Worm (Caenorhabditis elegans) whole organism, late embryonic: Measurements from ENCODE around the gene Y57G11A.4.

ENCODE experiments used
- C38D4.7 ChIP-seq: fragments of 200-800 bp; sonication (Bioruptor generic); optimal IDR thresholded peaks from 2 replicates; lab custom pipeline; 2018; ENCODE audit warnings: mild to moderate bottlenecking, missing genetic modification characterization, moderate library complexity, missing compliant biosample characterization
- T23F11.4 ChIP-seq: fragments of 200-800 bp; sonication (Bioruptor generic); optimal IDR thresholded peaks from 2 replicates; lab custom pipeline; 2018; ENCODE audit warnings: mild to moderate bottlenecking, missing genetic modification characterization, missing compliant biosample characterization
- ama-1 ChIP-seq: fragments of 150-350 bp; optimal IDR thresholded peaks from 2 replicates; lab custom pipeline; 2014
- ceh-2 ChIP-seq: sonication (generic microtip); optimal IDR thresholded peaks from 2 replicates; lab custom pipeline; 2016; ENCODE audit warnings: missing genotype, missing genetic modification characterization, missing compliant biosample characterization
- fkh-10 ChIP-seq: fragments of 150-350 bp; optimal IDR thresholded peaks from 2 replicates; lab custom pipeline; 2014; ENCODE audit warnings: missing biosample characterization, missing genetic modification reagents, missing genetic modification characterization
- fkh-6 ChIP-seq: sonication (generic microtip); optimal IDR thresholded peaks from 2 replicates; lab custom pipeline; 2016; ENCODE audit warnings: missing genetic modification characterization, missing compliant biosample characterization
- gmeb-2 ChIP-seq: sonication (generic microtip); optimal IDR thresholded peaks from 2 replicates; lab custom pipeline; 2016; ENCODE audit warnings: missing genetic modification characterization, inconsistent platforms, missing compliant biosample characterization
- hlh-15 ChIP-seq: sonication (generic microtip); optimal IDR thresholded peaks from 2 replicates; lab custom pipeline; 2016; ENCODE audit warnings: missing genetic modification characterization, missing compliant biosample characterization
- hlh-30 ChIP-seq: sonication (generic microtip); optimal IDR thresholded peaks from 2 replicates; lab custom pipeline; 2017; ENCODE audit warnings: antibody characterized with exemption, missing genetic modification characterization, missing compliant biosample characterization; ENCODE audit not compliant: insufficient read depth
- nhr-11 ChIP-seq: fragments of 150-350 bp; optimal IDR thresholded peaks from 2 replicates; lab custom pipeline; 2014; ENCODE audit warnings: missing biosample characterization, missing genetic modification characterization
- nhr-232 ChIP-seq: sonication (generic microtip); optimal IDR thresholded peaks from 2 replicates; lab custom pipeline; 2016; ENCODE audit warnings: missing genetic modification characterization, missing compliant biosample characterization
- pha-4 ChIP-seq: fragments of 150-350 bp; optimal IDR thresholded peaks from 2 replicates; lab custom pipeline; 2018; ENCODE audit warnings: missing biosample characterization, missing genetic modification reagents, missing genetic modification characterization

DNA sequence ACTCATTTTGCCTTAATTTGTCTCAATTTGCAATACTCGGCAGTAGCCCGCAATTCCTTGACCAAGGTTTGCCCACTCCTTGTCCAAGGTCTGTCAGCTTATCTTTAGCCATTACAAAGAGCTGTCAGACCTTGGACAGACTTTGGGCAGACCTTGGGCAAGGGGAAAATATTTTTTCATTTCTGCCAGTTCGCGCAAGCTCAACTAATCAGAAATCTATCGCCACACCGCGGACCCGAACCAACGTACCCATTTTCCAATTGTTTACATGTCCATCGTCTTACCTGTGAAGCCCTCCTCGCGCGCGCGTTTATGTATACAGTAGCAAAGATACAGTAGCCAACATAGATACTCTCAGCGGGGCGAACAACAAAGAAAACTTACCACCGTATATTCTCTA lies 33.1 kb downstream of the Y57G11A.4 start:
- TF ChIP-seq C38D4.7 (GFP tag; lab: Kevin White, UChicago), result no peak
- TF ChIP-seq ceh-2, result no peak
- no peak for TF ChIP-seq ama-1 (lab: Kevin White, UChicago)
- no peak for TF ChIP-seq T23F11.4 (GFP tag; lab: Kevin White, UChicago)
- no peak for TF ChIP-seq hlh-15
- no peak for TF ChIP-seq pha-4 (tag; lab: Kevin White, UChicago)
- TF ChIP-seq fkh-10 (GFP tag; lab: Kevin White, UChicago), result no peak
- no peak for TF ChIP-seq fkh-6 (tag; lab: Kevin White, UChicago)
- no peak for TF ChIP-seq gmeb-2 (tag; lab: Kevin White, UChicago)
- no peak for TF ChIP-seq nhr-11 (tag; lab: Kevin White, UChicago)
- TF ChIP-seq hlh-30, result no peak
- no peak for TF ChIP-seq nhr-232
